Worm (Caenorhabditis elegans) whole organism, L4/young adult: ENCODE results near the gene ttll-11.

Source experiments
- W03F9.2 ChIP-seq: fragments of 150-350 bp; optimal IDR thresholded peaks from 2 replicates; lab custom pipeline; 2014; ENCODE audit warnings: missing biosample characterization, missing genetic modification characterization
- dao-5 ChIP-seq: sonication (generic microtip); optimal IDR thresholded peaks from 2 replicates; lab custom pipeline; 2016; ENCODE audit warnings: missing genotype, missing genetic modification characterization, moderate library complexity, missing compliant biosample characterization
- him-1 ChIP-seq: sonication (generic microtip); optimal IDR thresholded peaks from 2 replicates; lab custom pipeline; 2016; ENCODE audit warnings: missing genotype, missing genetic modification reagents, missing genetic modification characterization, missing compliant biosample characterization

Gene ttll-11

DNA sequence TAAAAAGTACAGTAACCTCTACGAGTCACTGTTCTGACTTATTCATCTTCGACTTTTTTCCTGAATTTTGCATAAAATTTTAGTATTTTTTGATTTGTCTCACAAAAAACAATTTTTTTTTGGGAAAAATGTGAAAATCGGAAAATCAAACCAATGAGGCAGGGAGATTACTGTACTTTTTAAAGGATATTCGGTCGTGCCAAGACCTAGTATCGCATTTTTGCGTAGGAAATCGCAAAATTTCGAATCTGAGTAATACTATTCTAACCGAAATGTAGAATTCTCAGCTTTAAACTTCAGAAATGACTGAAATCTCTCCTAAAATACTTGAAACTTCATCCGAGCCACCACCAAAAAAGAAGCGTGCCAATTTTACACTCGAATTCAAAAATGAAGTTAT is 40.3 kb downstream of the ttll-11 start, which contains the start of gene F21D5.4:
Gene F21D5.4 (plus strand): TSS at position 301 of the 400 bp plus-strand sequence.
- TF ChIP-seq dao-5 (tag; lab: Kevin White, UChicago) (no peak), W03F9.2 (tag; lab: Kevin White, UChicago) (no peak), him-1 (tag; lab: Kevin White, UChicago) (no peak)

- TF ChIP-seq W03F9.2 (tag; lab: Kevin White, UChicago) (no peak), dao-5 (tag; lab: Kevin White, UChicago) (no peak), him-1 (tag; lab: Kevin White, UChicago) (no peak)
These were observed 41.8 kb downstream of the ttll-11 start, which contains the start of gene F21D5.5 for ce11 chrIV:8739294-8739693. Gene F21D5.5, minus strand, starts transcription at chrIV:8739394.

ce11 chrIV:8739926-8740325 is 42.4 kb downstream of the ttll-11 start, which contains the start of gene mrps-33:
Gene mrps-33, minus strand, starts transcription at chrIV:8740026.
- TF ChIP-seq dao-5 (tag; lab: Kevin White, UChicago), result no peak
- no peak for TF ChIP-seq W03F9.2 (tag; lab: Kevin White, UChicago)
- no peak for TF ChIP-seq him-1 (tag; lab: Kevin White, UChicago)

- no peak for TF ChIP-seq W03F9.2 (tag; lab: Kevin White, UChicago)
- no peak for TF ChIP-seq him-1 (tag; lab: Kevin White, UChicago)
- no peak for TF ChIP-seq dao-5 (tag; lab: Kevin White, UChicago)
These were observed 43.5 kb downstream of the ttll-11 start, which contains the start of gene F21D5.6 for ce11 chrIV:8740952-8741438. Gene F21D5.6, minus strand, starts transcription at chrIV:8741388.

ce11 chrIV:8743654-8744332 is 46.3 kb downstream of the ttll-11 start, which contains the start of gene F21D5.7:
Gene F21D5.7, minus strand, starts transcription at chrIV:8743704.
- TF ChIP-seq W03F9.2 (tag; lab: Kevin White, UChicago) (peak; percentile 92), him-1 (tag; lab: Kevin White, UChicago) (no peak)

DNA sequence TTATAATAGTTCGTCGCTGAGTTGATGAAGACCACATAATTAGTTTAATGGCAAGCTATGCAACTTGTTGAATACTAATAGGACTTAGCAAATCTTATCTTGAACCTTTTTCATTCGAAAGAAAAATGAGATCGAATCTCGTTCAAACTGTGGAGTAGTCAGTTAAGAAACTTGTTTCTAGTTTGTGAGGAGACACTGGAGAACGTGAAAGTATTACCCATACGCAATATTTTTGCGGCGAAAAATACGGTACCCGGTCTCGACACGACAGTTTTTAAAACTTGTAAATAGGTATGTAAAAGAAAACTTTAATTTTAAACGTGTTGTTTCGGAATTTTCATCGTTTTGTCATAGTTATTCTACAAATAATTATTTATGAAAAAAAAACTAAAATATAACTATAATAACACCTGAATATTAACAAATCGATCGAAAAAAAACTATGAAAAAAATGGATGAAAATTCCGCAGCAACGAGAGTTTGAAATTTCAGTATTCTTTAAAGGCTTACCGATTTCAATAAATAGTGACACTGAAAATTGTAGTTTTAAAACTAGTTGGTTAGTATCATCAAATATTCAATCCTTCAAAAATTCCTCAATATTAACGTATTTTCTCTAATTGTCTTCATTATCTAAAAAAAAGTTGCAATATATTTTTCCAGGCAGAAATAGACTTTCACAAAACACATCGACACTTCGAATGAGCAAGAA is 48.2 kb downstream of the ttll-11 start, which contains the start of the genes F20C5.7 and parg-1:
Gene F20C5.7 (minus strand): TSS at position 101 of the 712 bp plus-strand sequence.
Gene parg-1 (plus strand): TSS at position 662 of the 712 bp plus-strand sequence.
- TF ChIP-seq him-1 (tag; lab: Kevin White, UChicago) (no peak), dao-5 (tag; lab: Kevin White, UChicago) (no peak), W03F9.2 (tag; lab: Kevin White, UChicago) (no peak)

- no peak for TF ChIP-seq him-1 (tag; lab: Kevin White, UChicago)
- no peak for TF ChIP-seq dao-5 (tag; lab: Kevin White, UChicago)
- TF ChIP-seq W03F9.2 (tag; lab: Kevin White, UChicago), result no peak
These were observed 51.4 kb downstream of the ttll-11 start for ce11 chrIV:8748967-8749366.
